Fruit fly (Drosophila melanogaster) whole organism, wandering third instar larva: Measurements from ENCODE around the gene Elo68beta.
A peak's percentile ranks its signal among the peaks of the same experiment; 100 is the strongest.

ENCODE experiments used
- Abd-B ChIP-seq: fragments of >200 bp; optimal IDR thresholded peaks from 2 replicates; lab custom pipeline; 2017; ENCODE audit warnings: missing biosample characterization, missing genetic modification characterization
- CG32264 ChIP-seq: fragments of 200-800 bp; sonication (Bioruptor generic); optimal IDR thresholded peaks from 2 replicates; lab custom pipeline; 2016; ENCODE audit warnings: missing biosample characterization, missing genetic modification characterization
- CG9705 ChIP-seq: fragments of 200-800 bp; sonication (Bioruptor generic); optimal IDR thresholded peaks from 2 replicates; lab custom pipeline; 2018; ENCODE audit warnings: missing biosample characterization, mild to moderate bottlenecking, missing genetic modification characterization
- CrebA ChIP-seq: fragments of 200-800 bp; sonication (Bioruptor generic); optimal IDR thresholded peaks from 2 replicates; lab custom pipeline; 2016; ENCODE audit warnings: missing biosample characterization, mild to moderate bottlenecking, missing genetic modification characterization, borderline replicate concordance
- Dfd ChIP-seq: fragments of >200 bp; optimal IDR thresholded peaks from 2 replicates; lab custom pipeline; 2017; ENCODE audit warnings: missing biosample characterization, missing genetic modification characterization
- Dif ChIP-seq: fragments of 200-275, 200-300 bp; sonication (Bioruptor generic); optimal IDR thresholded peaks from 2 replicates; lab custom pipeline; 2018; ENCODE audit warnings: missing biosample characterization, missing genetic modification characterization; ENCODE audit not compliant: partially characterized antibody
- GATAd ChIP-seq: sonication (Bioruptor generic); optimal IDR thresholded peaks from 2 replicates; lab custom pipeline; 2016; ENCODE audit warnings: missing biosample characterization, missing genetic modification characterization
- HLH106 ChIP-seq: fragments of 200-800 bp; optimal IDR thresholded peaks from 3 replicates; lab custom pipeline; 2019; ENCODE audit warnings: missing biosample characterization, mild to moderate bottlenecking, missing genetic modification characterization, moderate library complexity
- Hnf4 ChIP-seq: fragments of 200-800 bp; sonication (Bioruptor generic); optimal IDR thresholded peaks from 2 replicates; lab custom pipeline; 2016; ENCODE audit warnings: missing biosample characterization, mild to moderate bottlenecking, missing genetic modification characterization
- Hr78 ChIP-seq: fragments of >200 bp; optimal IDR thresholded peaks from 2 replicates; lab custom pipeline; 2017; ENCODE audit warnings: missing biosample characterization, missing genetic modification characterization
- Hr83 ChIP-seq: fragments of 200-300 bp; sonication (Bioruptor generic); optimal IDR thresholded peaks from 2 replicates; lab custom pipeline; 2016; ENCODE audit warnings: missing biosample characterization, mild to moderate bottlenecking, missing genetic modification characterization, moderate library complexity; ENCODE audit not compliant: poor library complexity, severe bottlenecking
- Jra ChIP-seq: sonication (Bioruptor generic); optimal IDR thresholded peaks from 2 replicates; lab custom pipeline; 2016; ENCODE audit warnings: missing biosample characterization, missing genetic modification characterization
- Myc ChIP-seq: fragments of >200 bp; optimal IDR thresholded peaks from 2 replicates; lab custom pipeline; 2017
- N ChIP-seq: fragments of >200 bp; optimal IDR thresholded peaks from 2 replicates; lab custom pipeline; 2018; ENCODE audit warnings: missing biosample characterization, missing external identifiers, missing genetic modification characterization
- OdsH ChIP-seq: fragments of 200-800 bp; sonication (Bioruptor generic); optimal IDR thresholded peaks from 2 replicates; lab custom pipeline; 2016; ENCODE audit warnings: missing biosample characterization, mild to moderate bottlenecking, missing genetic modification characterization
- Rel ChIP-seq, 2 experiments: fragments of 200-800 bp; sonication (Bioruptor generic) in 1 of 2; optimal IDR thresholded peaks; 2 replicates in 1 of 2; 3 replicates in 1 of 2; lab custom pipeline; 2016 to 2019; ENCODE audit warnings: mild to moderate bottlenecking in 2 of 2, missing biosample characterization in 2 of 2, missing genetic modification characterization in 2 of 2, moderate library complexity in 1 of 2
- Sp1 ChIP-seq: fragments of 200-800 bp; sonication (Bioruptor generic); optimal IDR thresholded peaks from 3 replicates; lab custom pipeline; 2019; ENCODE audit warnings: missing biosample characterization, mild to moderate bottlenecking, missing genetic modification characterization, moderate library complexity
- Vsx2 ChIP-seq: fragments of 200-300, 225-300 bp; sonication (Bioruptor generic); optimal IDR thresholded peaks from 2 replicates; lab custom pipeline; 2018; ENCODE audit warnings: missing biosample characterization, missing genetic modification characterization; ENCODE audit not compliant: partially characterized antibody
- brk ChIP-seq: fragments of 200-800 bp; sonication (Bioruptor generic); optimal IDR thresholded peaks from 2 replicates; lab custom pipeline; 2016; ENCODE audit warnings: missing biosample characterization, mild to moderate bottlenecking, missing genetic modification characterization
- dl ChIP-seq, 2 experiments: fragments of 175-275, 200-275 bp in 1 of 2; fragments of 200-275 bp in 1 of 2; sonication (Bioruptor generic); optimal IDR thresholded peaks; lab custom pipeline; 2018; ENCODE audit warnings: mild to moderate bottlenecking in 2 of 2, missing biosample characterization in 2 of 2, missing genetic modification characterization in 2 of 2, moderate library complexity in 2 of 2; ENCODE audit not compliant: partially characterized antibody in 2 of 2, insufficient read depth in 1 of 2
- dmrt93B ChIP-seq: fragments of 200-800 bp; sonication (Bioruptor generic); optimal IDR thresholded peaks from 2 replicates; lab custom pipeline; 2018; ENCODE audit warnings: missing biosample characterization, mild to moderate bottlenecking, missing genetic modification characterization
- dsf ChIP-seq: sonication (Bioruptor generic); optimal IDR thresholded peaks from 2 replicates; lab custom pipeline; 2016; ENCODE audit warnings: missing biosample characterization, missing genetic modification characterization, borderline replicate concordance
- ey ChIP-seq: fragments of 200-800 bp; sonication (Bioruptor generic); optimal IDR thresholded peaks from 2 replicates; lab custom pipeline; 2016; ENCODE audit warnings: missing biosample characterization, missing genetic modification characterization
- foxo ChIP-seq, 2 experiments: fragments of 200-800 bp; sonication (Bioruptor generic); optimal IDR thresholded peaks; 2 replicates in 1 of 2; 3 replicates in 1 of 2; lab custom pipeline; 2016 to 2017; ENCODE audit warnings: missing biosample characterization in 2 of 2, missing genetic modification characterization in 2 of 2
- fru ChIP-seq: fragments of 200-800 bp; sonication (Bioruptor generic); optimal IDR thresholded peaks from 3 replicates; lab custom pipeline; 2016; ENCODE audit warnings: missing biosample characterization, mild to moderate bottlenecking, missing genetic modification characterization
- h ChIP-seq: fragments of 200-800 bp; sonication (Bioruptor generic); optimal IDR thresholded peaks from 3 replicates; lab custom pipeline; 2016; ENCODE audit warnings: missing biosample characterization, mild to moderate bottlenecking, missing genetic modification characterization
- jim ChIP-seq: fragments of 175-275, 200-325 bp; sonication (Bioruptor generic); optimal IDR thresholded peaks from 2 replicates; lab custom pipeline; 2016; ENCODE audit warnings: missing biosample characterization, mild to moderate bottlenecking, missing genetic modification characterization
- pan ChIP-seq: fragments of >200 bp; optimal IDR thresholded peaks from 2 replicates; lab custom pipeline; 2017
- psq ChIP-seq: fragments of 200-800 bp; sonication (Bioruptor generic); optimal IDR thresholded peaks from 3 replicates; lab custom pipeline; 2017; ENCODE audit warnings: missing biosample characterization, mild to moderate bottlenecking, missing genetic modification characterization, moderate library complexity
- rgr ChIP-seq: fragments of 200-800 bp; sonication (Bioruptor generic); optimal IDR thresholded peaks from 3 replicates; lab custom pipeline; 2016; ENCODE audit warnings: missing biosample characterization, mild to moderate bottlenecking, missing genetic modification characterization
- sage ChIP-seq: fragments of 200-800 bp; sonication (Bioruptor generic); optimal IDR thresholded peaks from 2 replicates; lab custom pipeline; 2016; ENCODE audit warnings: missing biosample characterization, mild to moderate bottlenecking, missing genetic modification characterization
- sv ChIP-seq: fragments of 200-800 bp; sonication (Bioruptor generic); optimal IDR thresholded peaks from 3 replicates; lab custom pipeline; 2016; ENCODE audit warnings: missing biosample characterization, missing genetic modification characterization
- tai ChIP-seq: sonication (Bioruptor generic); optimal IDR thresholded peaks from 2 replicates; lab custom pipeline; 2016; ENCODE audit warnings: missing biosample characterization, missing genetic modification characterization
- usp ChIP-seq: fragments of >200 bp; optimal IDR thresholded peaks from 2 replicates; lab custom pipeline; 2017; ENCODE audit warnings: missing biosample characterization, missing genetic modification characterization
- woc ChIP-seq: sonication (Bioruptor generic); optimal IDR thresholded peaks from 2 replicates; lab custom pipeline; 2016; ENCODE audit warnings: missing biosample characterization, mild to moderate bottlenecking, missing genetic modification characterization

The Elo68beta gene

dm6 chr3L:11125636-11126532 is 24.4 kb upstream of the Elo68beta start:
- TF ChIP-seq pan (lab: Kevin White, UChicago) (no peak), usp (no peak), Dfd (GFP tag; lab: Kevin White, UChicago) (no peak), h (GFP tag; lab: Kevin White, UChicago) (no peak), Rel (GFP tag; optimal IDR thresholded peaks at IDR 0.05; lab: Kevin White, UChicago) (no peak), Rel (tag; optimal IDR thresholded peaks at IDR 0.05; lab: Kevin White, UChicago) (no peak), GATAd (GFP tag; lab: Kevin White, UChicago) (no peak), Sp1 (no peak), sv (GFP tag; lab: Kevin White, UChicago) (no peak), CG9705 (GFP tag; lab: Kevin White, UChicago) (no peak), N (GFP tag; lab: Kevin White, UChicago) (no peak), Abd-B (no peak), HLH106 (tag; lab: Kevin White, UChicago) (no peak), dsf (no peak), tai (GFP tag; lab: Kevin White, UChicago) (no peak), CrebA (GFP tag; lab: Kevin White, UChicago) (no peak)

dm6 chr3L:11124841-11125240 is 23.3 kb upstream of the Elo68beta start:
- no peak for TF ChIP-seq Vsx2 (GFP tag; lab: Kevin White, UChicago)
- no peak for TF ChIP-seq Hr83 (GFP tag; lab: Kevin White, UChicago)
- TF ChIP-seq Hr78 (GFP tag; lab: Kevin White, UChicago) = no peak
- no peak for TF ChIP-seq Abd-B
- no peak for TF ChIP-seq ey (GFP tag; lab: Kevin White, UChicago)
- no peak for TF ChIP-seq sage (GFP tag; lab: Kevin White, UChicago)
- no peak for TF ChIP-seq Dif
- no peak for TF ChIP-seq CG32264 (GFP tag; lab: Kevin White, UChicago)
- no peak for TF ChIP-seq dmrt93B (GFP tag; lab: Kevin White, UChicago)
- no peak for TF ChIP-seq OdsH (GFP tag; lab: Kevin White, UChicago)
- TF ChIP-seq h (GFP tag; lab: Kevin White, UChicago) = no peak
- TF ChIP-seq rgr (GFP tag; lab: Kevin White, UChicago) = no peak

- TF ChIP-seq Rel (GFP tag; optimal IDR thresholded peaks at IDR 0.05; lab: Kevin White, UChicago) (no peak), Rel (tag; optimal IDR thresholded peaks at IDR 0.05; lab: Kevin White, UChicago) (no peak), GATAd (GFP tag; lab: Kevin White, UChicago) (no peak), Dfd (GFP tag; lab: Kevin White, UChicago) (no peak), HLH106 (tag; lab: Kevin White, UChicago) (no peak), pan (lab: Kevin White, UChicago) (no peak), OdsH (GFP tag; lab: Kevin White, UChicago) (no peak), tai (GFP tag; lab: Kevin White, UChicago) (no peak), fru (no peak), Abd-B (no peak), brk (GFP tag; lab: Kevin White, UChicago) (no peak), Jra (GFP tag; lab: Kevin White, UChicago) (no peak), CrebA (GFP tag; lab: Kevin White, UChicago) (no peak), foxo (GFP tag; optimal IDR thresholded peaks at IDR 0.05; lab: Kevin White, UChicago) (no peak), woc (no peak), sv (GFP tag; lab: Kevin White, UChicago) (no peak), jim (no peak), CG9705 (GFP tag; lab: Kevin White, UChicago) (no peak)
Measured at dm6 chr3L:11124439-11124838, 22.9 kb upstream of the Elo68beta start.

- TF ChIP-seq Hnf4 = no peak
- TF ChIP-seq foxo (GFP tag; optimal IDR thresholded peaks at IDR 0.05; lab: Kevin White, UChicago) = no peak
- TF ChIP-seq Rel (GFP tag; optimal IDR thresholded peaks at IDR 0.05; lab: Kevin White, UChicago) = no peak
- TF ChIP-seq Rel (tag; optimal IDR thresholded peaks at IDR 0.05; lab: Kevin White, UChicago) = peak; percentile 3
- TF ChIP-seq dl (GFP tag; optimal IDR thresholded peaks at IDR 0.05; lab: Kevin White, UChicago; ENCODE audit: insufficient read depth in 1 of 2, partially characterized antibody in 2 of 2) = peak in 1 of 2 experiments; percentile 48
- TF ChIP-seq jim = no peak
- no peak for TF ChIP-seq Jra (GFP tag; lab: Kevin White, UChicago)
- TF ChIP-seq h (GFP tag; lab: Kevin White, UChicago) = no peak
- TF ChIP-seq CG32264 (GFP tag; lab: Kevin White, UChicago) = no peak
- no peak for TF ChIP-seq brk (GFP tag; lab: Kevin White, UChicago)
- TF ChIP-seq Dif = peak; percentile 42
- peak; percentile 43 for TF ChIP-seq Myc (lab: Kevin White, UChicago)
- no peak for TF ChIP-seq Dfd (GFP tag; lab: Kevin White, UChicago)
- peak; percentile 45 for TF ChIP-seq psq
Measured at dm6 chr3L:11123598-11124284, 22.2 kb upstream of the Elo68beta start.
